Worm (Caenorhabditis elegans) whole organism, dauer: Measurements from ENCODE around the gene nhr-184.

Experiments
- unc-62 ChIP-seq: sonication (generic microtip); optimal IDR thresholded peaks from 2 replicates; lab custom pipeline; 2017; ENCODE audit warnings: missing biosample characterization, missing genetic modification reagents, missing genetic modification characterization

Gene nhr-184

DNA sequence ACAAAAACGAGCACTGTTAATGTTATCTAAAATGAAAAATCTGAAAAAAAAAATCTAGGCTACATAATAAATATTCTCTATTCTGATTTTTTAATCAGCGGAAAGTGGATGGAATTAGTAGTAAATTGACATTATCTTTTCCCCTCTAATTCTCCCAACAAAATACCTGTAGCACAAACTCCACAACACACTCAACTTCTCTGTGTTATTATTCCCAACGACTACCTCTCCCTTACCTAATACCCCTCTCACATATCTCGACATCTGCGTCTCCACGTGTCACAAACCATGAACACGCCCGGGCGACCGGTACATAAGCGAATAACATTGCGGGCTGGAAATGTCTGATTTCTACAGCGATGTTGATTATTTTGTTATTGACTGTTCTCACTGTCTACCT lies 31.1 kb downstream of the nhr-184 start, which contains the start of gene cyp-33C2:
Gene cyp-33C2, plus strand, starts transcription at position 327 of the 400 bp plus-strand sequence.
- no peak for TF ChIP-seq unc-62 (GFP tag; lab: Kevin White, UChicago)

DNA sequence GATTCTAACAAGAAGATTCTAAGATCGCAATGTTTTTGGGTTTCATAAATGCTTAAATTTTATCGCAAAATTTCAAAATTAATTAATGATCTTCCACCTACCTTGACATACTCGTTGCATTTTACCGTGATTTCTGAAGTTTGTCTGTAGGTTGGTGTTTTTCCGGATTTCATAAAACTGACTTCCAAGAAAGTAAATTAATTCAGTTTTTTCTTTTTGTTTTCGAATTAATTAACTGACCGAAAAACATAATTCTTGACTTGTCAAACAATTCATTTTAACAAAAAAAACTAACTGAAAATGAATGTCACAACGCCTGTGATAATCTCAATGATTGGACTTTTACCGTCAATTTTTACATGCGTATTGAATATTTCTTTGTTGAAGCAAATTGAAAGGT lies 32.5 kb downstream of the nhr-184 start, which contains the start of gene srbc-16:
Gene srbc-16, plus strand, starts transcription at position 301 of the 400 bp plus-strand sequence.
- TF ChIP-seq unc-62 (GFP tag; lab: Kevin White, UChicago), result no peak

DNA sequence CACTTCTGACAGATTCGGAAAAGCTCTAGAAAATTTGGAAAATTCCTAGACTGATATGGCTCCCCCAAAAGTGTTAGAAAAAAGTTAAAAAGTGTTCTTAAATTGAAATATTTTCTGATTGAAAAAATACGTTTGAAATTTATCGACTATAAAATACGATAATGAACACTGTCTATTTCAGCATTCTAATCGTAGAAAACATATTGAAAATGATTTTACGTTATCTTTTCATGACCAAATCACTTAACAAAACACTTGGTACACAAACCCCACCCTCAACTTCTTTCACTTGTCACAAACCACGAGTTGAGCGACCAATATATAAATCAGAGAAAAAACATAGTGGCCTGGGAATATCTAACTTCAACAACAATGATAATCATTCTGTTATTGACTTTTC lies 35.1 kb downstream of the nhr-184 start, which contains the start of gene cyp-33C1:
Gene cyp-33C1, plus strand, starts transcription at position 301 of the 400 bp plus-strand sequence.
- no peak for TF ChIP-seq unc-62 (GFP tag; lab: Kevin White, UChicago)

DNA sequence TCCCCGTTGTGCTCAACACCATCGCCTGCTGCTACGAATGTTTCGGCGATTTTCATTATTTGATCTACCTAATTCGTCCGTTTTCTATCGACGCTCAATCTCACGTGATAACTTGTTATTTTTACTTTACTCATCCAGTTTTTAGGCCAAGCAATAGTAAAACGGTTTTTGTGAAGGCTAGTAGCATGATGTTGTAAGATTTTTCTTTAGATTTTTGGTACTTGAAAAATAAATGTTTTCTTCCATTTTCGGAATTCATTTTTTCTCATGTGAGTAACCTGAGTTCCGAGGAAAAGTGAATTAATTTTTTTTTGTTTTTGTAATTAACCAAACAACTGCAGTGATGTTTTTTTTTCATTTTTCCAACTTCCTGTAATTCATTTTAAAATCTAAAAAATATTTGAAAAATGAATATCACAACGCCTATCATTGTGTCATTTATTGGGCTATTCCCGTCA lies 36.9 kb downstream of the nhr-184 start, which contains the start of gene srbc-17:
Gene srbc-17, plus strand, starts transcription at position 408 of the 458 bp plus-strand sequence.
- no peak for TF ChIP-seq unc-62 (GFP tag; lab: Kevin White, UChicago)

DNA sequence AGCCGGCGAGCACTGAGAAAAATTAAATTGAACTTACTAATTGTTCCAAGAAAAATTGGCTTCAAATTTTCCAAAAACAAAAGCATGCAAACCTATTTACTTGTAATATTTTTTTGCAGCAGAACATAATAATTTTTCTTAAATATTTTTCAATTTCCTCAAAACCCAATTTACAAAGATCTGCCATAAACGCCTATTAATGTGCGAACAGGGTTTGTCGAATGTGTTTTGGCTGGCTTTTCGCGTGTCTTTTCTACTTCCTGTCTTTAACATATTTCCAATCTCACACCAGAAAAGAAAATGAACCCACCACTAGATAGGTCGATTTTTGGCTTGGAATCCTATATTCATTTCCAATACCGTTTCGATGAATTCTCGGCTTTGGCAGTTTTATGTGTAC lies 39.0 kb downstream of the nhr-184 start, which contains the start of gene C45H4.18:
Gene C45H4.18, plus strand, starts transcription at position 301 of the 400 bp plus-strand sequence.
- no peak for TF ChIP-seq unc-62 (GFP tag; lab: Kevin White, UChicago)

DNA sequence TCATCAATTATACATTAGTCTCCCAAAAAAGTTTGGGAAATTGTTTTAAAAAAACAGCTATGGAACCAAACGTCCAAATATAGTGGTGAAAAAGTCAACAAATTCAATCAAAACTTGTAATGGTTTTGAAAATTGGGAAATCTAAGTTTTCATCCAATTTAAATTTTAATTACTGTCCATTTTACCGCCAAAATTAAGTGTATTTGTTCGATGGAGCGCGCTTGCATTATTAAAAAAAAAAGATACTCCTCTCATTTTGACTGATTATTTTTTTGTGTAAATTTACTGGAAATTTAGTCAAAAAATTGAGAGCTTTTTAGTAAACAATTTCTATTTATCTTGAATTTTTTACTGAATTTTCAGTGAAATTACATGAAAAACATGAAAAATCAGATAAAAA lies 39.8 kb downstream of the nhr-184 start:
- no peak for TF ChIP-seq unc-62 (GFP tag; lab: Kevin White, UChicago)

DNA sequence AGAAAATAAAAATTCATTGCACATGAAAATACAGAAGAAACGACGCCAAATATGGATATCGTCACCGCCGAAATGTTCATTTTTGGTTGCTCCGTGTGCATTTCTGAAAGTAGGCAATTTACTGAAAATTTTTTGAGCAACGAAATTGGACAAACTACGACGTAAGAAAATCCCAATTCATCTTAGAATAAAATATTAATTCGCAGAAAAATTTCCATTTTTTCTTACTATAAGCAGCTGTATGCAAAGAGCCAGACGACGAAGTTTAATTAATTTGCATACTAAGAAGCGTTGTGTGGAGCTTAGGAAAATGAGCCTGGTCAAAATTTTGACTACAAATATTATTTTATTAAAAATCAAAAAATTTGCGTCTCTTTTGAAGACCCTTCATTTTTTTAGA lies 47.6 kb downstream of the nhr-184 start, which contains the start of gene srbc-19:
Gene srbc-19, minus strand, starts transcription at position 101 of the 400 bp plus-strand sequence.
- TF ChIP-seq unc-62 (GFP tag; lab: Kevin White, UChicago), result no peak

DNA sequence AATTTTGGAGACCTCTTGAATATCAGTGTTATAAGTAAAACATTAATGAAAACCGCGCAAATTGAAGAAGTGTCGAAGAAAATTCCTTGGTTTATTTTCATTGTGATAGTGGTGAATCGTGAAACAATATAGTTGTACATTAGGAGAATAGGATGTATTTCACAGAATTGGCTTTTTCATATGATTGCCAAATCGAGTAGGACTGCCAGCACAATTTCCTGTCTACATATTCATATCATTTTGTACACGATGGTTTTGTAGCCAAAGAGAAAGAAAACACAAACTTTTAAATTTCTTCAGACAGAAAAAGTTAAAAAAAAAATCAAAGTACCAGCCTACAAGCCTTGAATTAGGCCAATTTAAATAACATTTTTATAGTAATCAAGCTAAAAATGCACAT lies 50.5 kb downstream of the nhr-184 start, which contains the start of gene str-255:
Gene str-255, minus strand, starts transcription at position 101 of the 400 bp plus-strand sequence.
- no peak for TF ChIP-seq unc-62 (GFP tag; lab: Kevin White, UChicago)
